Fruit fly (Drosophila melanogaster): Measurements from ENCODE around the gene lft.

The lft gene

DNA sequence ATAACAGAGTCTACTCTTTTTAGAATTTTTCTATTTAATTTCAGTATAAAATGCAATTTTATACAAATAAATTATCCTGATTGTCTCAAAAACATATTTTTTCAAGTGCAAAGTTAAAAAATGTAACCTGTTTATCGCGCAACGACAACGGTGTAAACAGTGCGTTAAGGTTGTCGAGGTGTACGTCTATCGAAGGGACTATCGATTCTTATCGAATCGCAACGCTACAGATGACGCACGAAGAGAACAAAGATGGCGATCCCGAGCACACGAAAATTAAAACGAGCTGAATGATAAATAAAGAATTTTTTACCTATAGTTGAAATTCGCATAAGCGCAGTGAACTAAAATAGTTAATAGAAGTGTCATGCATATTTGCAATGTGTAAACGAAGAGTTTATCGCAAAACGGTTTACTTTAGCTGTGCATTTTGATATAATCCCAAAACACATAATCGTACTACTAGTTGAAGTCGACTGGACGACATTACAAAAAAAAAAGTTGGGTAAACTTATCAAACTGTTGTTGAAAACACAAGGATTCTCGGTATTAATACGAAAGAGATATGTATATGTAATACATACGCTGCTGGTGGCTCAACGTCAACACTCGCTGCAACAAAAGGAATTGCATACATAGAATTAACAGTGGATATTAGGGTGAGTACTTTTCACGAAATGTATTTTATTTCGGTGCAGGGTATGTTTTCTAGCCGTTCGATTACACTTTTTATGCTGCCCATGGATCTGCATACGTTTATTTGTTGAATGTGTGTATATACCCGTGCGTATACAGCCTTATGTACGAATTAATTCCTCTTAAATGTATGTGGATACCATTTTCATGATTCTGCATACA, 23.8 kb downstream of the lft start, which contains the start of gene da (continued):
- peak; percentile 46 for TF ChIP-seq her (GFP tag; optimal IDR thresholded peaks at IDR 0.05)
- peak; percentile 63 for TF ChIP-seq CG13624 (GFP tag; optimal IDR thresholded peaks at IDR 0.05)
- TF ChIP-seq btn (GFP tag; optimal IDR thresholded peaks at IDR 0.05), result no peak
- no peak for TF ChIP-seq CG12299 (tag; optimal IDR thresholded peaks at IDR 0.05)
- no peak for TF ChIP-seq CG3407 (GFP tag; optimal IDR thresholded peaks at IDR 0.05)
- TF ChIP-seq zf30C (GFP tag; optimal IDR thresholded peaks at IDR 0.05), result no peak
- peak; percentile 49 for TF ChIP-seq Hmx (GFP tag; optimal IDR thresholded peaks at IDR 0.05)
- TF ChIP-seq CG2202 (tag; optimal IDR thresholded peaks at IDR 0.05), result no peak
- TF ChIP-seq pzg (GFP tag; optimal IDR thresholded peaks at IDR 0.05), result peak; percentile 86
- TF ChIP-seq bsh (GFP tag; optimal IDR thresholded peaks at IDR 0.05), result peak in 1 of 2 experiments; percentile 58
- peak; percentile 46; the same call in 2 of the 4 replicates for TF ChIP-seq Dll (GFP tag; IDR thresholded peaks at IDR 0.05; ENCODE audit: partially characterized antibody)
- TF ChIP-seq CG10543 (GFP tag; optimal IDR thresholded peaks at IDR 0.05), result peak; percentile 21
- no peak; the same call in 2 of the 3 replicates for TF ChIP-seq otp (GFP tag; IDR thresholded peaks at IDR 0.05)
- peak; percentile 69 for TF ChIP-seq grau (tag; optimal IDR thresholded peaks at IDR 0.05)
- no peak for TF ChIP-seq dan (GFP tag; IDR thresholded peaks at IDR 0.05)
- peak; percentile 10 for TF ChIP-seq scrt (GFP tag; optimal IDR thresholded peaks at IDR 0.05)
- TF ChIP-seq lbe (GFP tag; optimal IDR thresholded peaks at IDR 0.05), result no peak
- TF ChIP-seq chn (GFP tag; optimal IDR thresholded peaks at IDR 0.05), result peak; percentile 46
- no peak for TF ChIP-seq CG6683 (GFP tag; optimal IDR thresholded peaks at IDR 0.05)
- peak; percentile 45 for TF ChIP-seq Dip3 (GFP tag; optimal IDR thresholded peaks at IDR 0.05)
- peak; percentile 65 for TF ChIP-seq dmrt11E (tag; optimal IDR thresholded peaks at IDR 0.05)
- TF ChIP-seq bigmax (GFP tag; optimal IDR thresholded peaks at IDR 0.05), result peak; percentile 32
- TF ChIP-seq Mes4 (GFP tag; optimal IDR thresholded peaks at IDR 0.05), result peak; percentile 30
- TF ChIP-seq zfh2 (GFP tag; optimal IDR thresholded peaks at IDR 0.05), result peak; percentile 69
- TF ChIP-seq ham (GFP tag; IDR thresholded peaks at IDR 0.05), result no peak
- peak; percentile 96 for TF ChIP-seq CG1024 (GFP tag; IDR thresholded peaks at IDR 0.05)
- peak; percentile 45 for TF ChIP-seq Dad (GFP tag; optimal IDR thresholded peaks at IDR 0.05)
- TF ChIP-seq MESR4 (GFP tag; optimal IDR thresholded peaks at IDR 0.05), result peak; percentile 91
- TF ChIP-seq CG17829 (tag; optimal IDR thresholded peaks at IDR 0.05), result peak; percentile 76
- no peak for TF ChIP-seq C15 (GFP tag; IDR thresholded peaks at IDR 0.05)
- peak; percentile 100 for TF ChIP-seq phol (tag; optimal IDR thresholded peaks at IDR 0.05)
- no peak for TF ChIP-seq sens-2 (GFP tag; IDR thresholded peaks at IDR 0.05)
- TF ChIP-seq Oli (tag; optimal IDR thresholded peaks at IDR 0.05), result no peak
- TF ChIP-seq lov (optimal IDR thresholded peaks at IDR 0.05), result no peak
- peak; percentile 64; the same call in 1 of the 3 replicates for TF ChIP-seq lov (GFP tag; IDR thresholded peaks at IDR 0.05)
- peak; percentile 47; the same call in 1 of the 3 replicates for TF ChIP-seq Opbp (GFP tag; IDR thresholded peaks at IDR 0.05; ENCODE audit: partially characterized antibody)
- TF ChIP-seq Hey (tag; optimal IDR thresholded peaks at IDR 0.05), result no peak
- no peak for TF ChIP-seq CG14050 (GFP tag; IDR thresholded peaks at IDR 0.05)
- peak; percentile 63 for TF ChIP-seq Atf6 (GFP tag; IDR thresholded peaks at IDR 0.05)
- TF ChIP-seq CG10959 (GFP tag; IDR thresholded peaks at IDR 0.05), result no peak
- TF ChIP-seq CG18011 (GFP tag; optimal IDR thresholded peaks at IDR 0.05), result peak; percentile 20
- peak; percentile 69 for TF ChIP-seq CG15269 (tag; optimal IDR thresholded peaks at IDR 0.05)
- TF ChIP-seq Nf-YC (tag; optimal IDR thresholded peaks at IDR 0.05), result peak; percentile 52
- no peak for TF ChIP-seq Lim3 (GFP tag; IDR thresholded peaks at IDR 0.05)
- TF ChIP-seq CG2712 (tag; optimal IDR thresholded peaks at IDR 0.05), result peak; percentile 71
- no peak for TF ChIP-seq Abd-B (GFP tag; optimal IDR thresholded peaks at IDR 0.05)
- peak; percentile 23 for TF ChIP-seq odd (GFP tag; optimal IDR thresholded peaks at IDR 0.05)
- TF ChIP-seq nmo (GFP tag; optimal IDR thresholded peaks at IDR 0.05), result peak; percentile 73
- TF ChIP-seq ci (GFP tag; IDR thresholded peaks at IDR 0.05), result peak; percentile 81; the same call in 2 of the 3 replicates

Data from whole organism, embryonic.